Fruit fly (Drosophila melanogaster) whole organism, embryonic: ENCODE results near the gene CG46059.

ENCODE experiments used
- CG10267 ChIP-seq: fragments of 200-800 bp; sonication (Bioruptor generic); optimal IDR thresholded peaks from 2 replicates; lab custom pipeline; 2018; ENCODE audit warnings: missing biosample characterization, mild to moderate bottlenecking, missing genetic modification characterization, moderate library complexity
- CG11723 ChIP-seq: fragments of 200-800 bp; sonication (Bioruptor generic); optimal IDR thresholded peaks from 2 replicates; lab custom pipeline; 2017; ENCODE audit warnings: missing biosample characterization, mild to moderate bottlenecking, missing genetic modification characterization
- CG12071 ChIP-seq: fragments of 200-800 bp; sonication (Bioruptor generic); optimal IDR thresholded peaks from 3 replicates; lab custom pipeline; 2018; ENCODE audit warnings: missing biosample characterization, mild to moderate bottlenecking, missing genetic modification characterization
- CG12219 ChIP-seq: fragments of 200-800 bp; sonication (Bioruptor generic); optimal IDR thresholded peaks from 3 replicates; lab custom pipeline; 2018; ENCODE audit warnings: missing biosample characterization, mild to moderate bottlenecking, missing genetic modification characterization
- CG12236 ChIP-seq: fragments of 200-800 bp; sonication (Bioruptor generic); optimal IDR thresholded peaks from 2 replicates; lab custom pipeline; 2016; ENCODE audit warnings: missing biosample characterization, missing genetic modification characterization
- CG12744 ChIP-seq: fragments of 200-800 bp; sonication (Bioruptor generic); optimal IDR thresholded peaks from 2 replicates; lab custom pipeline; 2016; ENCODE audit warnings: missing biosample characterization, missing genetic modification characterization
- CG1603 ChIP-seq: fragments of 200-800 bp; sonication (Bioruptor generic); optimal IDR thresholded peaks from 2 replicates; lab custom pipeline; 2019; ENCODE audit warnings: missing biosample characterization, mild to moderate bottlenecking, missing genetic modification characterization, moderate library complexity
- CG16779 ChIP-seq: fragments of 200-800 bp; sonication (Bioruptor generic); IDR thresholded peaks from 2 replicates; pipeline ENCODE4 v1.3.6; 2022; ENCODE audit warnings: missing biosample characterization, missing genetic modification characterization
- CG17802 ChIP-seq: fragments of 200-800 bp; sonication (Bioruptor generic); optimal IDR thresholded peaks from 2 replicates; lab custom pipeline; 2018; ENCODE audit warnings: missing biosample characterization, mild to moderate bottlenecking, missing genetic modification characterization, moderate library complexity
- CG18011 ChIP-seq: fragments of 200-800 bp; sonication (Bioruptor generic); optimal IDR thresholded peaks from 2 replicates; lab custom pipeline; 2017; ENCODE audit warnings: missing biosample characterization, missing genetic modification characterization, mild to moderate bottlenecking, moderate library complexity, missing genotype
- CG33557 ChIP-seq: fragments of 200-800 bp; sonication (Bioruptor generic); optimal IDR thresholded peaks from 2 replicates; lab custom pipeline; 2019; ENCODE audit warnings: missing biosample characterization, mild to moderate bottlenecking, missing genetic modification characterization, moderate library complexity
- CG42726 ChIP-seq: fragments of 200-800 bp; sonication (Bioruptor generic); IDR thresholded peaks from 2 replicates; pipeline ENCODE4 v1.3.6; 2022; ENCODE audit warnings: missing biosample characterization, missing genetic modification characterization; ENCODE audit not compliant: partially characterized antibody
- CG4282 ChIP-seq: fragments of 200-800 bp; sonication (Bioruptor generic); optimal IDR thresholded peaks from 2 replicates; lab custom pipeline; 2016; ENCODE audit warnings: missing biosample characterization, missing genetic modification characterization
- CG4404 ChIP-seq: fragments of 200-800 bp; sonication (Bioruptor generic); IDR thresholded peaks from 2 replicates; pipeline ENCODE4 v1.3.6; 2022; ENCODE audit warnings: missing biosample characterization, missing genetic modification characterization
- CG5180 ChIP-seq: fragments of 200-800 bp; sonication (Bioruptor generic); optimal IDR thresholded peaks from 3 replicates; lab custom pipeline; 2017; ENCODE audit warnings: missing biosample characterization, missing genetic modification characterization, mild to moderate bottlenecking, moderate library complexity, missing genetic modification reagents
- CG8359 ChIP-seq: fragments of 200-800 bp; sonication (Bioruptor generic); optimal IDR thresholded peaks from 2 replicates; lab custom pipeline; 2017; ENCODE audit warnings: missing biosample characterization, mild to moderate bottlenecking, missing genetic modification characterization, borderline replicate concordance
- CrebB ChIP-seq: fragments of 200-800 bp; sonication (Bioruptor generic); optimal IDR thresholded peaks from 3 replicates; lab custom pipeline; 2018; ENCODE audit warnings: missing biosample characterization, mild to moderate bottlenecking, missing genetic modification characterization
- Dbx ChIP-seq: fragments of 200-800 bp; sonication (Bioruptor generic); IDR thresholded peaks from 3 replicates; pipeline ENCODE4 v1.3.6; 2022; ENCODE audit warnings: missing biosample characterization, missing genetic modification characterization
- Dek ChIP-seq: fragments of 200-800 bp; sonication (Bioruptor generic); optimal IDR thresholded peaks from 3 replicates; lab custom pipeline; 2019; ENCODE audit warnings: missing biosample characterization, mild to moderate bottlenecking, missing genetic modification characterization, moderate library complexity
- Eip74EF ChIP-seq, 2 experiments: fragments of 200-800 bp in 1 of 2; fragments of >200 bp in 1 of 2; sonication (Bioruptor generic) in 1 of 2; optimal IDR thresholded peaks; 2 replicates each; lab custom pipeline; 2017 to 2019; ENCODE audit warnings: missing biosample characterization in 2 of 2, missing genetic modification characterization in 2 of 2, mild to moderate bottlenecking in 1 of 2, moderate library complexity in 1 of 2
- Gug ChIP-seq: fragments of 200-800 bp; sonication (Bioruptor generic); IDR thresholded peaks from 4 replicates; pipeline ENCODE4 v1.3.6; 2022; ENCODE audit warnings: missing biosample characterization, missing genetic modification characterization
- Hey ChIP-seq: fragments of 200-800 bp; sonication (Bioruptor generic); optimal IDR thresholded peaks from 3 replicates; lab custom pipeline; 2018; ENCODE audit warnings: missing biosample characterization, mild to moderate bottlenecking, missing genetic modification characterization
- HmgD ChIP-seq: fragments of 200-800 bp; sonication (Bioruptor generic); optimal IDR thresholded peaks from 3 replicates; lab custom pipeline; 2016; ENCODE audit warnings: missing biosample characterization, missing genetic modification characterization
- Hmr ChIP-seq: fragments of 200-800 bp; sonication (Bioruptor generic); optimal IDR thresholded peaks from 3 replicates; lab custom pipeline; 2017; ENCODE audit warnings: mild to moderate bottlenecking, missing biosample characterization, missing genetic modification reagents, missing genetic modification characterization
- Hr78 ChIP-seq, 2 experiments: fragments of 200-800 bp in 1 of 2; fragments of >200 bp in 1 of 2; sonication (Bioruptor generic) in 1 of 2; optimal IDR thresholded peaks; 2 replicates each; lab custom pipeline; 2017 to 2019; ENCODE audit warnings: missing biosample characterization in 2 of 2, missing genetic modification characterization in 2 of 2, mild to moderate bottlenecking in 1 of 2, moderate library complexity in 1 of 2
- Kr ChIP-seq: fragments of 200-800 bp; sonication (Bioruptor generic); optimal IDR thresholded peaks from 2 replicates; lab custom pipeline; 2017; ENCODE audit warnings: missing biosample characterization, mild to moderate bottlenecking, missing genetic modification characterization
- Mad ChIP-seq: fragments of 200-800 bp; sonication (Bioruptor generic); optimal IDR thresholded peaks from 2 replicates; lab custom pipeline; 2016; ENCODE audit warnings: missing biosample characterization, missing genetic modification characterization
- Nf-YB ChIP-seq: fragments of 200-800 bp; sonication (Bioruptor generic); optimal IDR thresholded peaks from 3 replicates; lab custom pipeline; 2019; ENCODE audit warnings: missing biosample characterization, mild to moderate bottlenecking, missing genetic modification characterization, moderate library complexity
- Optix ChIP-seq: fragments of 200-800 bp; sonication (Bioruptor generic); IDR thresholded peaks from 3 replicates; pipeline ENCODE4 v1.3.6; 2022; ENCODE audit warnings: missing biosample characterization, missing genetic modification characterization
- Sin3A ChIP-seq: fragments of >200 bp; optimal IDR thresholded peaks from 2 replicates; lab custom pipeline; 2018
- Six4 ChIP-seq: fragments of 200-800 bp; sonication (Bioruptor generic); optimal IDR thresholded peaks from 2 replicates; lab custom pipeline; 2016; ENCODE audit warnings: missing biosample characterization, missing genetic modification characterization
- Sry-β ChIP-seq: fragments of 200-800 bp; sonication (Bioruptor generic); optimal IDR thresholded peaks from 2 replicates; lab custom pipeline; 2018; ENCODE audit warnings: missing biosample characterization, mild to moderate bottlenecking, missing genetic modification characterization, moderate library complexity
- YL-1 ChIP-seq: fragments of 200-800 bp; sonication (Bioruptor generic); optimal IDR thresholded peaks from 3 replicates; lab custom pipeline; 2017; ENCODE audit warnings: missing biosample characterization, mild to moderate bottlenecking, missing genetic modification characterization
- abd-A ChIP-seq: fragments of 200-800 bp; sonication (Bioruptor generic); optimal IDR thresholded peaks from 3 replicates; lab custom pipeline; 2019; ENCODE audit warnings: missing biosample characterization, mild to moderate bottlenecking, missing genetic modification characterization, moderate library complexity
- bigmax ChIP-seq: fragments of 200-800 bp; sonication (Bioruptor generic); optimal IDR thresholded peaks from 2 replicates; lab custom pipeline; 2018; ENCODE audit warnings: missing biosample characterization, mild to moderate bottlenecking, missing genetic modification characterization
- ems ChIP-seq: fragments of 200-800 bp; sonication (Bioruptor generic); optimal IDR thresholded peaks from 3 replicates; lab custom pipeline; 2016; ENCODE audit warnings: missing biosample characterization, missing genetic modification characterization
- eve ChIP-seq, 2 experiments: fragments of >200 bp; optimal IDR thresholded peaks; 2 replicates each; lab custom pipeline; 2017; ENCODE audit warnings: missing biosample characterization in 2 of 2, missing genetic modification characterization in 2 of 2
- fd96Cb ChIP-seq: fragments of 200-800 bp; sonication (Bioruptor generic); optimal IDR thresholded peaks from 2 replicates; lab custom pipeline; 2018; ENCODE audit warnings: missing biosample characterization, mild to moderate bottlenecking, missing genetic modification characterization, moderate library complexity
- jing ChIP-seq: fragments of 200-800 bp; sonication (Bioruptor generic); optimal IDR thresholded peaks from 2 replicates; lab custom pipeline; 2018; ENCODE audit warnings: missing biosample characterization, mild to moderate bottlenecking, missing genetic modification characterization
- knrl ChIP-seq: fragments of 200-800 bp; sonication (Bioruptor generic); IDR thresholded peaks from 3 replicates; pipeline ENCODE4 v1.3.6; 2022; ENCODE audit warnings: missing biosample characterization, missing genetic modification characterization; ENCODE audit not compliant: partially characterized antibody
- nerfin-2 ChIP-seq: fragments of 200-800 bp; sonication (Bioruptor generic); IDR thresholded peaks from 2 replicates; pipeline ENCODE4 v1.3.6; 2022; ENCODE audit warnings: missing biosample characterization, missing genetic modification characterization; ENCODE audit not compliant: partially characterized antibody
- odd ChIP-seq: fragments of 200-800 bp; sonication (Bioruptor generic); optimal IDR thresholded peaks from 2 replicates; lab custom pipeline; 2017; ENCODE audit warnings: missing biosample characterization, mild to moderate bottlenecking, missing genetic modification characterization
- otp ChIP-seq: fragments of 200-800 bp; sonication (Bioruptor generic); IDR thresholded peaks from 3 replicates; pipeline ENCODE4, ENCODE4 v1.3.6; 2022; ENCODE audit warnings: missing biosample characterization, missing genetic modification characterization
- rib ChIP-seq: fragments of 200-800 bp; sonication (Bioruptor generic); IDR thresholded peaks from 2 replicates; pipeline ENCODE4 v1.3.6; 2022; ENCODE audit warnings: missing biosample characterization, missing genetic modification characterization
- sima ChIP-seq: fragments of 200-800 bp; sonication (Bioruptor generic); optimal IDR thresholded peaks from 2 replicates; lab custom pipeline; 2016; ENCODE audit warnings: missing biosample characterization, missing genetic modification characterization
- tna ChIP-seq: fragments of 200-800 bp; sonication (Bioruptor generic); IDR thresholded peaks from 2 replicates; pipeline ENCODE4 v1.3.6; 2022; ENCODE audit warnings: missing biosample characterization, missing genetic modification characterization; ENCODE audit not compliant: partially characterized antibody
- wdn ChIP-seq: fragments of 200-800 bp; sonication (Bioruptor generic); IDR thresholded peaks from 2 replicates; pipeline ENCODE4 v1.3.6; 2022; ENCODE audit warnings: missing biosample characterization, missing genetic modification characterization
- zf30C ChIP-seq: fragments of 200-800 bp; sonication (Bioruptor generic); optimal IDR thresholded peaks from 3 replicates; lab custom pipeline; 2018; ENCODE audit warnings: missing biosample characterization, mild to moderate bottlenecking, missing genetic modification characterization
- zfh2 ChIP-seq: fragments of 200-800 bp; sonication (Bioruptor generic); optimal IDR thresholded peaks from 2 replicates; lab custom pipeline; 2016; ENCODE audit warnings: missing biosample characterization, missing genetic modification characterization

CG46059 gene

dm6 chr2L:19190195-19190594 is 6.6 kb upstream of the CG46059 start, which contains the start of gene drl (continued):
- TF ChIP-seq bigmax (peak; percentile 51), sima (GFP tag; lab: Kevin White, UChicago) (no peak), otp (peak; percentile 55; the same call in 1 of the 3 replicates), fd96Cb (tag; lab: Kevin White, UChicago) (no peak), eve (GFP tag; optimal IDR thresholded peaks at IDR 0.05; lab: Kevin White, UChicago) (no peak), CG5180 (peak; percentile 99), tna (GFP tag; lab: Robert Waterston, UW) (peak; percentile 62), CG18011 (GFP tag; lab: Kevin White, UChicago) (no peak), YL-1 (GFP tag; lab: Kevin White, UChicago) (no peak), CG42726 (peak; percentile 84), CG1603 (peak; percentile 48), rib (0 out of 2 replicates have a peak, but pooled peaks have one; percentile 51), CG33557 (peak; percentile 29), Mad (peak; percentile 24), CG12219 (GFP tag; lab: Kevin White, UChicago) (peak; percentile 37), CG12236 (GFP tag; lab: Kevin White, UChicago) (no peak), Hr78 (GFP tag; optimal IDR thresholded peaks at IDR 0.05; lab: Kevin White, UChicago) (peak in 1 of 2 experiments; percentile 11), Kr (GFP tag; lab: Kevin White, UChicago) (peak; percentile 47), Hmr (GFP tag; lab: Kevin White, UChicago) (peak; percentile 34), Nf-YB (GFP tag; lab: Kevin White, UChicago) (peak; percentile 1), CG17802 (tag; lab: Kevin White, UChicago) (no peak), Gug (GFP tag; lab: Robert Waterston, UW) (no peak), CG4404 (GFP tag; lab: Robert Waterston, UW) (no peak), ems (peak; percentile 6), CG12744 (peak; percentile 5), Six4 (peak; percentile 12), abd-A (peak; percentile 45), nerfin-2 (GFP tag; lab: Robert Waterston, UW) (no peak; the same call in 1 of the 2 replicates), Hey (tag; lab: Kevin White, UChicago) (peak; percentile 13), Dek (tag; lab: Kevin White, UChicago) (no peak), jing (GFP tag; lab: Kevin White, UChicago) (peak; percentile 43), CG4282 (no peak), zf30C (GFP tag; lab: Kevin White, UChicago) (peak; percentile 35), CG16779 (GFP tag; lab: Robert Waterston, UW) (peak; percentile 65), CG8359 (GFP tag; lab: Kevin White, UChicago) (peak; percentile 8), wdn (GFP tag; lab: Robert Waterston, UW) (peak; percentile 46; the same call in 1 of the 2 replicates), CG11723 (peak; percentile 9), CG12071 (GFP tag; lab: Kevin White, UChicago) (peak; percentile 72), knrl (GFP tag; lab: Robert Waterston, UW) (peak; percentile 46; the same call in 1 of the 3 replicates), zfh2 (GFP tag; lab: Kevin White, UChicago) (no peak), Dbx (GFP tag; lab: Robert Waterston, UW) (0 out of 3 replicates have a peak, but pooled peaks have one; percentile 44), odd (GFP tag; lab: Kevin White, UChicago) (peak; percentile 54), Sry-β (GFP tag; lab: Kevin White, UChicago) (peak; percentile 34), Eip74EF (GFP tag; optimal IDR thresholded peaks at IDR 0.05; lab: Kevin White, UChicago) (peak in 1 of 2 experiments; percentile 38), HmgD (GFP tag; lab: Kevin White, UChicago) (peak; percentile 23), CrebB (tag; lab: Kevin White, UChicago) (peak; percentile 44), Optix (GFP tag; lab: Robert Waterston, UW) (no peak), Sin3A (lab: Kevin White, UChicago) (no peak), CG10267 (peak; percentile 30)
